Worm (Caenorhabditis elegans) whole organism, midembryonic: ENCODE results near the gene unc-9.

Experiments used
- cog-1 ChIP-seq: sonication (generic microtip); optimal IDR thresholded peaks from 2 replicates; lab custom pipeline; 2016; ENCODE audit warnings: missing genetic modification characterization, missing compliant biosample characterization
- flt-1 ChIP-seq: fragments of 200-800 bp; sonication (Bioruptor generic); IDR thresholded peaks from 2 replicates; pipeline ENCODE4 v1.3.6; 2022; ENCODE audit warnings: missing genetic modification characterization, missing compliant biosample characterization
- ref-1 ChIP-seq: fragments of 200-800 bp; sonication (Bioruptor generic); conservative IDR thresholded peaks from 2 replicates; pipeline ENCODE4 v1.3.6; 2022; ENCODE audit warnings: missing genetic modification reagents, missing genetic modification characterization, missing compliant biosample characterization
- tab-1 ChIP-seq: fragments of 200-800 bp; sonication (Bioruptor generic); IDR thresholded peaks from 2 replicates; pipeline ENCODE4 v1.3.6; 2022; ENCODE audit warnings: missing genetic modification characterization, missing compliant biosample characterization
- ztf-29 ChIP-seq: fragments of 200-800 bp; sonication (Bioruptor generic); IDR thresholded peaks from 2 replicates; pipeline ENCODE4 v1.3.6; 2022; ENCODE audit warnings: missing genetic modification reagents, missing genetic modification characterization, missing compliant biosample characterization

DNA sequence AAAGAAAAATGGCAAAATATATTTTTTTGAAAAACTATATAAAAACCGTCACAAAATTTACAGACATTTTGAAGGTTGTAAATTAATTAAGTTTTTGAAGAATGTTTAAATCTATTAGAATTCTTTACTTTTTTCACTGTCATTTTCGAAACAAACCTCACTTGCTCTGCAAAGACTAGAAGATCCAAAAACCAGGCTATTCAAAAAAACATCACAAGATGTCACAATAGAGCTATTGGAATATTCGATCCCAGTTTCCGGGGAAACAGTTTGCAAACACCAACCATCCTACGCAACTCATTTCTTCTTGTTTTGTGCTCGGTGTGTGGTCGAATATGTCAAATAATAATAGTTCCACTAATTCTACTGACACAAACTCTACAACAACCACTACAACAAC, 15.2 kb downstream of the unc-9 start, which contains the start of gene R12H7.4:
- no peak for TF ChIP-seq flt-1 (GFP tag; lab: Robert Waterston, UW)
- TF ChIP-seq ref-1 (GFP tag; lab: Robert Waterston, UW), result no peak
- TF ChIP-seq cog-1 (tag; lab: Kevin White, UChicago), result no peak
- no peak for TF ChIP-seq ztf-29 (GFP tag; lab: Robert Waterston, UW)
- TF ChIP-seq tab-1 (GFP tag; lab: Robert Waterston, UW), result no peak
